Fruit fly (Drosophila melanogaster): ENCODE measurements around the gene comm2.

comm2 gene

DNA sequence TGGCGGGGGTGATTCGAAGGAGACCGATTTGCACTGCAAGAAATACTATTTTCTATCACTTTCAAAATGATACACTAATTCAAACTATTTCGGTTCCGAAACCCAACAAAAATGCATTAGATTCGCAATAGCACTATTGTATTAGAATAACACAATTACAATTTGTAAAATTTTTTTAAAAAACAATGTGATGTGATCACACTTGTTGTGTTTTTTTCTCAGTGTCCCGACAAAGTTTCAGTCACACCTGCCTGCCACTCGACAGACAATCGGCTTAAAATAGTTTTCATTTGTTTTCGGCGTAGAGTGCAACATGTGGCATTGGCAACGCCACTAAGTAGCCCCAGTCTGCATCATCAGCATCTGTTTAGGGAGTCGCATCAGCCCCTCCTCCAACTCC is 24.5 kb downstream of the comm2 start (continued):
- TF ChIP-seq CG8290 (GFP tag; optimal IDR thresholded peaks at IDR 0.05), result peak; percentile 62
- peak in 1 of 2 experiments; percentile 26 for TF ChIP-seq CG8290 (tag; optimal IDR thresholded peaks at IDR 0.05)
- peak; percentile 62 for TF ChIP-seq CG17186 (GFP tag; optimal IDR thresholded peaks at IDR 0.05)
- no peak for TF ChIP-seq CG11085 (GFP tag; IDR thresholded peaks at IDR 0.05)
- TF ChIP-seq Lhr (GFP tag; optimal IDR thresholded peaks at IDR 0.05), result peak; percentile 45
- TF ChIP-seq CG11456 (GFP tag; IDR thresholded peaks at IDR 0.05), result no peak
- peak; percentile 5 for TF ChIP-seq CG12769 (tag; optimal IDR thresholded peaks at IDR 0.05)
- TF ChIP-seq dpn (GFP tag; optimal IDR thresholded peaks at IDR 0.05), result peak; percentile 48 to 53
- TF ChIP-seq zf30C (GFP tag; optimal IDR thresholded peaks at IDR 0.05), result peak; percentile 84
- peak; percentile 56 for TF ChIP-seq dmrt99B (tag; optimal IDR thresholded peaks at IDR 0.05)
- TF ChIP-seq sim (GFP tag; IDR thresholded peaks at IDR 0.05), result peak; percentile 59
- TF ChIP-seq CG1832 (GFP tag; optimal IDR thresholded peaks at IDR 0.05), result no peak
- peak; percentile 64 for TF ChIP-seq crol (GFP tag; IDR thresholded peaks at IDR 0.05)
- TF ChIP-seq CG30403 (GFP tag; optimal IDR thresholded peaks at IDR 0.05), result peak; percentile 65
- peak; percentile 78 for TF ChIP-seq tin (GFP tag; optimal IDR thresholded peaks at IDR 0.05)
- TF ChIP-seq trem (tag; optimal IDR thresholded peaks at IDR 0.05), result peak; percentile 86
- TF ChIP-seq GATAe (GFP tag; conservative IDR thresholded peaks at IDR 0.05), result no peak
- TF ChIP-seq unc-4 (GFP tag; IDR thresholded peaks at IDR 0.05; ENCODE audit: partially characterized antibody), result no peak
- TF ChIP-seq CG7786 (GFP tag; optimal IDR thresholded peaks at IDR 0.05), result peak; percentile 44
- TF ChIP-seq CG3163 (GFP tag; optimal IDR thresholded peaks at IDR 0.05), result no peak
- peak; percentile 28 for TF ChIP-seq NC2α (GFP tag; optimal IDR thresholded peaks at IDR 0.05)
- no peak for TF ChIP-seq CG7987 (GFP tag; optimal IDR thresholded peaks at IDR 0.05)
- TF ChIP-seq esg (GFP tag; conservative IDR thresholded peaks at IDR 0.05), result peak; percentile 28; the same call in 1 of the 2 replicates
- TF ChIP-seq CG17359 (tag; optimal IDR thresholded peaks at IDR 0.05), result peak; percentile 52
- TF ChIP-seq CG10543 (GFP tag; optimal IDR thresholded peaks at IDR 0.05), result no peak

DNA sequence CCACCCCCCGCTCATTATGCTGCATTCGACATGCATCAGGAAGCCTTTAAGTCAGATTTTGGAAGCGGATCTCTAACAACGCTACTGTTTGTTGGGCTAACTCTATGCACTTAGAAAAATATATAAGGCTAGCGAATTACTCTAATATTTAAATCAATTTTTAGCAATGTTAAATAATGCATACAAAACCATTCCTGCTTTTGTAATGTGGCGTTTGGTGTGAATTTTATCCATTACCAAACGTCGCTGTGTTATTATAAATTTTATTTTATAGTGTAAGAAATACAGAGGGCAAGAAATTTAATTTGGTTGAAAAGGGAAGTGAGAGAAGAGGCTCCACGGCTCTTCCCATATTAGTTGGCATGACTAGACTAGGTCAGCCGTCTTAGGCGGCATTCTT is 26.9 kb downstream of the comm2 start:
- peak; percentile 40; the same call in 1 of the 2 replicates for TF ChIP-seq CG17328 (GFP tag; IDR thresholded peaks at IDR 0.05)
- no peak for TF ChIP-seq CG1792 (GFP tag; optimal IDR thresholded peaks at IDR 0.05)
- TF ChIP-seq disco-r (GFP tag; optimal IDR thresholded peaks at IDR 0.05), result no peak
- TF ChIP-seq slp2 (GFP tag; optimal IDR thresholded peaks at IDR 0.05), result no peak
- no peak for TF ChIP-seq CG6254 (GFP tag; optimal IDR thresholded peaks at IDR 0.05)
- TF ChIP-seq otp (GFP tag; IDR thresholded peaks at IDR 0.05), result 0 out of 3 replicates have a peak, but pooled peaks have one; percentile 15
- no peak for TF ChIP-seq Doc2 (GFP tag; IDR thresholded peaks at IDR 0.05)
- TF ChIP-seq tup (GFP tag; optimal IDR thresholded peaks at IDR 0.05), result no peak
- no peak for TF ChIP-seq her (GFP tag; optimal IDR thresholded peaks at IDR 0.05)
- TF ChIP-seq zen2 (GFP tag; IDR thresholded peaks at IDR 0.05; ENCODE audit: partially characterized antibody), result no peak
- no peak for TF ChIP-seq CkIIα-i1 (GFP tag; IDR thresholded peaks at IDR 0.05)
- TF ChIP-seq ind (GFP tag; optimal IDR thresholded peaks at IDR 0.05), result no peak
- TF ChIP-seq CG4730 (GFP tag; IDR thresholded peaks at IDR 0.05), result no peak
- no peak for TF ChIP-seq exex (tag; optimal IDR thresholded peaks at IDR 0.05)
- TF ChIP-seq dysf (GFP tag; IDR thresholded peaks at IDR 0.05), result no peak
- TF ChIP-seq CG10274 (GFP tag; optimal IDR thresholded peaks at IDR 0.05), result no peak
- no peak for TF ChIP-seq pita (GFP tag; optimal IDR thresholded peaks at IDR 0.05)
- no peak for TF ChIP-seq lbe (GFP tag; optimal IDR thresholded peaks at IDR 0.05)
- no peak for TF ChIP-seq unc-4 (GFP tag; IDR thresholded peaks at IDR 0.05; ENCODE audit: partially characterized antibody)
- no peak for TF ChIP-seq CG11560 (tag; IDR thresholded peaks at IDR 0.05)
- no peak for TF ChIP-seq tx (GFP tag; optimal IDR thresholded peaks at IDR 0.05)
- TF ChIP-seq fd102C (GFP tag; optimal IDR thresholded peaks at IDR 0.05), result peak; percentile 36
- no peak for TF ChIP-seq Eip74EF (GFP tag; optimal IDR thresholded peaks at IDR 0.05)
- no peak for TF ChIP-seq CG42726 (GFP tag; IDR thresholded peaks at IDR 0.05; ENCODE audit: partially characterized antibody)
- no peak for TF ChIP-seq CG17912 (GFP tag; optimal IDR thresholded peaks at IDR 0.05)
- no peak for TF ChIP-seq Optix (GFP tag; IDR thresholded peaks at IDR 0.05)
- no peak for TF ChIP-seq NC2β (GFP tag; optimal IDR thresholded peaks at IDR 0.05)
- TF ChIP-seq dpn (GFP tag; optimal IDR thresholded peaks at IDR 0.05), result peak in 1 of 2 experiments; percentile 20
- TF ChIP-seq CG11504 (tag; optimal IDR thresholded peaks at IDR 0.05), result peak; percentile 44
